In genomic region chrX:18517415-18517814, dm6 we compare ENCODE assay signal across 1 fruit fly cellular context.
TF ChIP-seq lines count a peak whose summit lies in the region.

No protein-coding gene starts in this region.

TF ChIP-seq in whole organism, embryonic, 481 proteins besides CTCF, POLR2A, EP300 and RAD21 (continued from another document and continues in another):
- TF ChIP-seq prd (optimal IDR thresholded peaks at IDR 0.05; lab: Kevin White, UChicago) (no peak), prd (GFP tag; IDR thresholded peaks at IDR 0.05; lab: Robert Waterston, UW) (peak; percentile 58; the same call in 2 of the 3 replicates), CG15073 (GFP tag; optimal IDR thresholded peaks at IDR 0.05; lab: Kevin White, UChicago) (no peak), Atf3 (GFP tag; optimal IDR thresholded peaks at IDR 0.05; lab: Kevin White, UChicago) (no peak), CG2875 (GFP tag; optimal IDR thresholded peaks at IDR 0.05; lab: Kevin White, UChicago) (peak; percentile 40), Antp (GFP tag; optimal IDR thresholded peaks at IDR 0.05; lab: Kevin White, UChicago) (peak; percentile 5), TFAM (GFP tag; optimal IDR thresholded peaks at IDR 0.05; lab: Kevin White, UChicago) (no peak), pnt (GFP tag; optimal IDR thresholded peaks at IDR 0.05; lab: Kevin White, UChicago) (no peak), CG8359 (GFP tag; optimal IDR thresholded peaks at IDR 0.05; lab: Kevin White, UChicago; ENCODE audit: borderline replicate concordance) (no peak), chm (GFP tag; IDR thresholded peaks at IDR 0.05; lab: Robert Waterston, UW) (peak; percentile 62; the same call in 1 of the 2 replicates), hbn (GFP tag; IDR thresholded peaks at IDR 0.05; lab: Robert Waterston, UW; ENCODE audit: partially characterized antibody) (no peak), CG34376 (GFP tag; optimal IDR thresholded peaks at IDR 0.05; lab: Kevin White, UChicago) (no peak), CG4424 (GFP tag; optimal IDR thresholded peaks at IDR 0.05; lab: Kevin White, UChicago) (no peak), crc (GFP tag; optimal IDR thresholded peaks at IDR 0.05; lab: Kevin White, UChicago) (no peak), Mrtf (GFP tag; IDR thresholded peaks at IDR 0.05; lab: Robert Waterston, UW) (peak; percentile 57; the same call in 1 of the 3 replicates), ro (GFP tag; IDR thresholded peaks at IDR 0.05; lab: Robert Waterston, UW) (no peak), NFAT (GFP tag; IDR thresholded peaks at IDR 0.05; lab: Robert Waterston, UW) (0 out of 2 replicates have a peak, but pooled peaks have one; percentile 11), crp (GFP tag; optimal IDR thresholded peaks at IDR 0.05; lab: Kevin White, UChicago) (no peak), Fer1 (GFP tag; optimal IDR thresholded peaks at IDR 0.05; lab: Kevin White, UChicago) (no peak), hkb (optimal IDR thresholded peaks at IDR 0.05; lab: Kevin White, UChicago) (no peak), hkb (GFP tag; IDR thresholded peaks at IDR 0.05; lab: Robert Waterston, UW) (0 out of 2 replicates have a peak, but pooled peaks have one; percentile 30), Xbp1 (GFP tag; optimal IDR thresholded peaks at IDR 0.05; lab: Kevin White, UChicago) (peak; percentile 57), CG1832 (GFP tag; optimal IDR thresholded peaks at IDR 0.05; lab: Kevin White, UChicago) (no peak), Tbp (GFP tag; optimal IDR thresholded peaks at IDR 0.05; lab: Kevin White, UChicago) (no peak), onecut (GFP tag; IDR thresholded peaks at IDR 0.05; lab: Robert Waterston, UW) (peak; percentile 72), Lim3 (GFP tag; IDR thresholded peaks at IDR 0.05; lab: Robert Waterston, UW) (no peak), ftz-f1 (GFP tag; optimal IDR thresholded peaks at IDR 0.05; lab: Kevin White, UChicago) (no peak), pfk (GFP tag; optimal IDR thresholded peaks at IDR 0.05; lab: Kevin White, UChicago) (peak; percentile 85), Vsx1 (GFP tag; optimal IDR thresholded peaks at IDR 0.05; lab: Kevin White, UChicago) (no peak), CG12659 (GFP tag; optimal IDR thresholded peaks at IDR 0.05; lab: Kevin White, UChicago) (peak; percentile 30), CG43689 (GFP tag; IDR thresholded peaks at IDR 0.05; lab: Robert Waterston, UW) (0 out of 2 replicates have a peak, but pooled peaks have one; percentile 28), CG10462 (GFP tag; optimal IDR thresholded peaks at IDR 0.05; lab: Kevin White, UChicago) (no peak), Nf-YA (GFP tag; IDR thresholded peaks at IDR 0.05; lab: Robert Waterston, UW) (peak; percentile 38; the same call in 1 of the 2 replicates), her (GFP tag; optimal IDR thresholded peaks at IDR 0.05; lab: Kevin White, UChicago) (no peak), zen (tag; optimal IDR thresholded peaks at IDR 0.05; lab: Kevin White, UChicago) (no peak), CG1529 (GFP tag; optimal IDR thresholded peaks at IDR 0.05; lab: Kevin White, UChicago) (no peak), H15 (GFP tag; IDR thresholded peaks at IDR 0.05; lab: Robert Waterston, UW) (no peak), CG18262 (tag; optimal IDR thresholded peaks at IDR 0.05; lab: Kevin White, UChicago) (peak; percentile 25), CG2712 (tag; optimal IDR thresholded peaks at IDR 0.05; lab: Kevin White, UChicago) (peak; percentile 51), NfI (GFP tag; optimal IDR thresholded peaks at IDR 0.05; lab: Kevin White, UChicago) (peak; percentile 49), bab2 (GFP tag; optimal IDR thresholded peaks at IDR 0.05; lab: Kevin White, UChicago) (no peak), insv (GFP tag; optimal IDR thresholded peaks at IDR 0.05; lab: Kevin White, UChicago) (peak in 1 of 2 experiments; percentile 56), dmrt99B (tag; optimal IDR thresholded peaks at IDR 0.05; lab: Kevin White, UChicago) (peak; percentile 37), CG17361 (GFP tag; IDR thresholded peaks at IDR 0.05; lab: Robert Waterston, UW) (no peak), bsh (GFP tag; optimal IDR thresholded peaks at IDR 0.05; lab: Kevin White, UChicago) (peak in 1 of 2 experiments; percentile 43), odd (GFP tag; optimal IDR thresholded peaks at IDR 0.05; lab: Kevin White, UChicago) (no peak), kay (GFP tag; optimal IDR thresholded peaks at IDR 0.05; lab: Kevin White, UChicago) (no peak), CG11085 (GFP tag; IDR thresholded peaks at IDR 0.05; lab: Robert Waterston, UW) (no peak), grau (tag; optimal IDR thresholded peaks at IDR 0.05; lab: Kevin White, UChicago) (peak; percentile 29), CkIIα-i1 (GFP tag; IDR thresholded peaks at IDR 0.05; lab: Robert Waterston, UW) (no peak), Ptx1 (GFP tag; IDR thresholded peaks at IDR 0.05; lab: Robert Waterston, UW) (peak; percentile 31; the same call in 1 of the 2 replicates), Kr (GFP tag; optimal IDR thresholded peaks at IDR 0.05; lab: Kevin White, UChicago) (no peak), CG4360 (GFP tag; IDR thresholded peaks at IDR 0.05; lab: Robert Waterston, UW) (peak; percentile 100), CG2202 (tag; optimal IDR thresholded peaks at IDR 0.05; lab: Kevin White, UChicago) (no peak), en (GFP tag; optimal IDR thresholded peaks at IDR 0.05; lab: Kevin White, UChicago) (no peak), ac (GFP tag; optimal IDR thresholded peaks at IDR 0.05; lab: Kevin White, UChicago) (no peak), gce (GFP tag; IDR thresholded peaks at IDR 0.05; lab: Robert Waterston, UW) (0 out of 3 replicates have a peak, but pooled peaks have one; percentile 49), CG17568 (GFP tag; optimal IDR thresholded peaks at IDR 0.05; lab: Kevin White, UChicago) (peak; percentile 46), CG1792 (GFP tag; optimal IDR thresholded peaks at IDR 0.05; lab: Kevin White, UChicago) (no peak), sc (optimal IDR thresholded peaks at IDR 0.05; lab: Kevin White, UChicago) (no peak), sc (GFP tag; optimal IDR thresholded peaks at IDR 0.05; lab: Kevin White, UChicago) (peak; percentile 12), CG14667 (GFP tag; IDR thresholded peaks at IDR 0.05; lab: Robert Waterston, UW) (peak; percentile 27; the same call in 1 of the 2 replicates), Hr51 (GFP tag; optimal IDR thresholded peaks at IDR 0.05; lab: Kevin White, UChicago) (peak in 1 of 2 experiments; percentile 53), CG1602 (GFP tag; optimal IDR thresholded peaks at IDR 0.05; lab: Kevin White, UChicago) (peak; percentile 21), MTF-1 (GFP tag; optimal IDR thresholded peaks at IDR 0.05; lab: Kevin White, UChicago; ENCODE audit: borderline replicate concordance) (peak; percentile 42), CG10654 (GFP tag; optimal IDR thresholded peaks at IDR 0.05; lab: Kevin White, UChicago) (no peak), CG4820 (GFP tag; optimal IDR thresholded peaks at IDR 0.05; lab: Kevin White, UChicago) (peak; percentile 6), CG11696 (GFP tag; IDR thresholded peaks at IDR 0.05; lab: Robert Waterston, UW) (no peak), CG6254 (GFP tag; optimal IDR thresholded peaks at IDR 0.05; lab: Kevin White, UChicago) (no peak), CG4328 (GFP tag; optimal IDR thresholded peaks at IDR 0.05; lab: Kevin White, UChicago) (no peak), GATAe (GFP tag; conservative IDR thresholded peaks at IDR 0.05; lab: Robert Waterston, UW) (no peak), CG6854 (GFP tag; optimal IDR thresholded peaks at IDR 0.05; lab: Kevin White, UChicago) (no peak), CG14710 (tag; optimal IDR thresholded peaks at IDR 0.05; lab: Kevin White, UChicago) (peak; percentile 6), CG12219 (GFP tag; optimal IDR thresholded peaks at IDR 0.05; lab: Kevin White, UChicago) (no peak), dimm (GFP tag; IDR thresholded peaks at IDR 0.05; lab: Robert Waterston, UW) (no peak), ab (GFP tag; optimal IDR thresholded peaks at IDR 0.05; lab: Kevin White, UChicago) (no peak), CG10431 (GFP tag; optimal IDR thresholded peaks at IDR 0.05; lab: Kevin White, UChicago) (peak; percentile 55), CG10366 (GFP tag; IDR thresholded peaks at IDR 0.05; lab: Robert Waterston, UW) (no peak; the same call in 1 of the 2 replicates), CG17829 (tag; optimal IDR thresholded peaks at IDR 0.05; lab: Kevin White, UChicago) (peak; percentile 40), Deaf1 (tag; optimal IDR thresholded peaks at IDR 0.05; lab: Kevin White, UChicago) (no peak), CG8944 (GFP tag; optimal IDR thresholded peaks at IDR 0.05; lab: Kevin White, UChicago) (peak; percentile 4), sr (GFP tag; IDR thresholded peaks at IDR 0.05; lab: Robert Waterston, UW) (no peak), CG16815 (GFP tag; optimal IDR thresholded peaks at IDR 0.05; lab: Kevin White, UChicago) (no peak), CG3847 (GFP tag; IDR thresholded peaks at IDR 0.05; lab: Robert Waterston, UW) (no peak), CG1233 (GFP tag; optimal IDR thresholded peaks at IDR 0.05; lab: Kevin White, UChicago) (no peak), CG16779 (GFP tag; IDR thresholded peaks at IDR 0.05; lab: Robert Waterston, UW) (no peak), Atf-2 (GFP tag; optimal IDR thresholded peaks at IDR 0.05; lab: Kevin White, UChicago) (peak; percentile 38), eyg (GFP tag; optimal IDR thresholded peaks at IDR 0.05; lab: Kevin White, UChicago) (no peak), sisA (GFP tag; IDR thresholded peaks at IDR 0.05; lab: Robert Waterston, UW) (0 out of 2 replicates have a peak, but pooled peaks have one; percentile 32), twi (tag; optimal IDR thresholded peaks at IDR 0.05; lab: Kevin White, UChicago) (no peak), Abd-B (GFP tag; optimal IDR thresholded peaks at IDR 0.05; lab: Kevin White, UChicago) (no peak), CG3065 (GFP tag; optimal IDR thresholded peaks at IDR 0.05; lab: Kevin White, UChicago) (no peak), gcm (GFP tag; optimal IDR thresholded peaks at IDR 0.05; lab: Kevin White, UChicago) (no peak), CG11456 (GFP tag; IDR thresholded peaks at IDR 0.05; lab: Robert Waterston, UW) (peak; percentile 62; the same call in 1 of the 3 replicates), nau (GFP tag; optimal IDR thresholded peaks at IDR 0.05; lab: Kevin White, UChicago) (no peak), zen2 (GFP tag; IDR thresholded peaks at IDR 0.05; lab: Robert Waterston, UW; ENCODE audit: partially characterized antibody) (no peak), CG4617 (GFP tag; optimal IDR thresholded peaks at IDR 0.05; lab: Kevin White, UChicago; ENCODE audit: borderline replicate concordance) (no peak), Opbp (GFP tag; IDR thresholded peaks at IDR 0.05; lab: Robert Waterston, UW; ENCODE audit: partially characterized antibody) (no peak), vnd (GFP tag; IDR thresholded peaks at IDR 0.05; lab: Robert Waterston, UW; ENCODE audit: partially characterized antibody) (no peak), CG3726 (GFP tag; IDR thresholded peaks at IDR 0.05; lab: Robert Waterston, UW) (0 out of 3 replicates have a peak, but pooled peaks have one; percentile 38), MBD-R2 (GFP tag; IDR thresholded peaks at IDR 0.05; lab: Robert Waterston, UW) (peak; percentile 22; the same call in 1 of the 2 replicates), CG34224 (GFP tag; IDR thresholded peaks at IDR 0.05; lab: Robert Waterston, UW; ENCODE audit: partially characterized antibody) (no peak), bcd (GFP tag; optimal IDR thresholded peaks at IDR 0.05; lab: Kevin White, UChicago) (peak; percentile 12), CG7786 (GFP tag; optimal IDR thresholded peaks at IDR 0.05; lab: Kevin White, UChicago) (no peak), CG14050 (GFP tag; IDR thresholded peaks at IDR 0.05; lab: Robert Waterston, UW) (no peak), CG11504 (tag; optimal IDR thresholded peaks at IDR 0.05; lab: Kevin White, UChicago) (peak; percentile 65), Doc3 (GFP tag; IDR thresholded peaks at IDR 0.05; lab: Robert Waterston, UW; ENCODE audit: partially characterized antibody) (no peak), Atf6 (GFP tag; IDR thresholded peaks at IDR 0.05; lab: Robert Waterston, UW) (no peak), CG7357 (GFP tag; IDR thresholded peaks at IDR 0.05; lab: Robert Waterston, UW) (no peak), Myb (GFP tag; optimal IDR thresholded peaks at IDR 0.05; lab: Kevin White, UChicago) (peak; percentile 6), gem (tag; optimal IDR thresholded peaks at IDR 0.05; lab: Kevin White, UChicago) (peak; percentile 34), Six4 (GFP tag; optimal IDR thresholded peaks at IDR 0.05; lab: Kevin White, UChicago) (no peak), maf-S (GFP tag; optimal IDR thresholded peaks at IDR 0.05; lab: Kevin White, UChicago) (no peak), CG2120 (GFP tag; optimal IDR thresholded peaks at IDR 0.05; lab: Kevin White, UChicago) (no peak), CG12744 (GFP tag; optimal IDR thresholded peaks at IDR 0.05; lab: Kevin White, UChicago) (no peak), CG11247 (GFP tag; IDR thresholded peaks at IDR 0.05; lab: Robert Waterston, UW) (no peak; the same call in 1 of the 2 replicates), stwl (tag; optimal IDR thresholded peaks at IDR 0.05; lab: Kevin White, UChicago) (peak; percentile 27), CG13123 (GFP tag; optimal IDR thresholded peaks at IDR 0.05; lab: Kevin White, UChicago) (no peak), tap (tag; optimal IDR thresholded peaks at IDR 0.05; lab: Kevin White, UChicago) (no peak), lbe (GFP tag; optimal IDR thresholded peaks at IDR 0.05; lab: Kevin White, UChicago) (no peak), pb (GFP tag; optimal IDR thresholded peaks at IDR 0.05; lab: Kevin White, UChicago) (peak; percentile 7), CG15269 (tag; optimal IDR thresholded peaks at IDR 0.05; lab: Kevin White, UChicago) (peak; percentile 47), CG1603 (tag; optimal IDR thresholded peaks at IDR 0.05; lab: Kevin White, UChicago) (peak; percentile 32), Oli (tag; optimal IDR thresholded peaks at IDR 0.05; lab: Kevin White, UChicago) (peak; percentile 18), NK7.1 (GFP tag; optimal IDR thresholded peaks at IDR 0.05; lab: Kevin White, UChicago) (no peak), CG18011 (GFP tag; optimal IDR thresholded peaks at IDR 0.05; lab: Kevin White, UChicago) (no peak), Sry-δ (GFP tag; optimal IDR thresholded peaks at IDR 0.05; lab: Kevin White, UChicago) (peak; percentile 13), ATbp (GFP tag; optimal IDR thresholded peaks at IDR 0.05; lab: Kevin White, UChicago) (peak; percentile 15), CG9437 (GFP tag; optimal IDR thresholded peaks at IDR 0.05; lab: Kevin White, UChicago) (no peak), CG31388 (GFP tag; optimal IDR thresholded peaks at IDR 0.05; lab: Kevin White, UChicago) (no peak), sob (GFP tag; IDR thresholded peaks at IDR 0.05; lab: Robert Waterston, UW) (peak; percentile 52; the same call in 1 of the 2 replicates), CG32532 (GFP tag; IDR thresholded peaks at IDR 0.05; lab: Robert Waterston, UW) (peak; percentile 18; the same call in 1 of the 2 replicates)
